Worm (Caenorhabditis elegans): ENCODE results near the gene R04B5.6.

- TF ChIP-seq tab-1 (GFP tag; IDR thresholded peaks at IDR 0.05) (no peak), ztf-29 (GFP tag; IDR thresholded peaks at IDR 0.05) (no peak), ztf-23 (GFP tag; IDR thresholded peaks at IDR 0.05) (no peak), T22C8.4 (GFP tag; IDR thresholded peaks at IDR 0.05) (no peak), klf-2 (GFP tag; conservative IDR thresholded peaks at IDR 0.05) (no peak), flt-1 (GFP tag; IDR thresholded peaks at IDR 0.05) (no peak), med-1 (GFP tag; optimal IDR thresholded peaks at IDR 0.05; ENCODE audit: insufficient read depth) (no peak), cog-1 (tag; optimal IDR thresholded peaks at IDR 0.05) (no peak)
Measured at ce11 chrV:10107309-10107708, 22.3 kb downstream of the R04B5.6 start, which contains the start of gene C08B6.11.
